Fruit fly (Drosophila melanogaster): ENCODE data around the gene f.

f gene

DNA sequence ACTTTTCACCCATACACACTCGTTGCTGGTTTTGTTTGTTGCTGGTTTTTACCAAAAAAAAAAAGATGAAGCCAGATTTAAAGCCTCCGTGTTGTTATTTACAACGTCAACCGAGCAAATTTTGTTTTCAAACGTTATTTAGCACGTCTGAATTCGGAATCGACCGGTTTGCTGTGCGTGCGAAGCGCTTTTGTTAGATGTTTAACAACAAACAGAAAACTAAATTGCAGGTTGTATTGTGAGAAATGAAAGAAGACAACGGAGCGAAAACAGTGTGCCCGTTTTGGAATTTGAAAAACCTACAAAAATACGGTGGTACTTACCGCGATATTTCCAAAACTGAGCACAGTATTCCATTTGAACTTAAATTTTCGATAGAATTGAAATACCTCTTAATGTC, 69.0 kb downstream of the f start, which contains the start of gene Fim:
TSS of gene Fim (minus strand) at position 225 of the 400 bp plus-strand sequence.
- TF ChIP-seq pan (optimal IDR thresholded peaks at IDR 0.05) (no peak), usp (GFP tag; optimal IDR thresholded peaks at IDR 0.05) (no peak), Dll (optimal IDR thresholded peaks at IDR 0.05) (no peak), CG8478 (optimal IDR thresholded peaks at IDR 0.05) (no peak), psq (optimal IDR thresholded peaks at IDR 0.05) (no peak), EcR (GFP tag; optimal IDR thresholded peaks at IDR 0.05) (no peak)

DNA sequence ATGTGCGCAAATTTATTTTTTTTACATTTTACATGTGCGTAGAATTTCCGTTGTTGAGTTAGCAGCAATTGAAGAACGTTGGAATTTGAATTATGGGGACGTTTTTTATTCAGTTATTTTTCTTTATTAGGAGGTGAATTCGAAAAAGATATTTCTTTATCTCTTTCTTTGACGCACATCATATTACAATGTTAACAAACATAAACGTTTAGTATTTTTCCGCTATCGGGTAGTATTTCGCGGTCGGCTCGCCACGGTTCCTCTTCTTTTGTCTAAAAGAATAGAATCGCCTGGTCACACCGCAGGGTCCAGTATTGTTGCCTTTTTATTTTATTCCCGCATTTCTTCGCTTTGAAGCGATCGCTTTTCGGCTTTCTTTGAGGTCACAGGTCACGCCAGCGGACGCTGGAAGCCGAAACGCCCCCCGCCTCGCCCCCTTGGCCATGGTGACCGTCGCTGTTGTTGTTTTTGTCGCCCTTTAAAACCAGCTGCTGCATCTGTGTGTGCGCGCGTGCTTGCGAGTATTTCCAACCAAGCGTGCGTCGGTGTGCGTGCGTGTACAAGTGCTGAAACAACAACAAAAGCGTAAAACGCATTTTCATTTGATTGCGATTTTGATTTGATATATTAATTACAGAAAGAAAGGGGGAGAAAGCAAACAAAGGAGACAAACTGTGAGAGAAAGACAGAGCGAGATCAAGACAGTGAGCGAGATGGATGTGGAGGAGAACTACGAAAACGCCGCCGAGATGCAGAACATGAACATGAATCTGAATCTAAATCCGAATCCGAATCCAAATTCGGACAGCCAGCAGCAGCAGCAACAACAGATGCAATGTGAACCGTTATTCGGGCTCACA, 69.7 kb downstream of the f start:
- TF ChIP-seq EcR (GFP tag; optimal IDR thresholded peaks at IDR 0.05) = no peak
- no peak for TF ChIP-seq pan (optimal IDR thresholded peaks at IDR 0.05)
- no peak for TF ChIP-seq CG8478 (optimal IDR thresholded peaks at IDR 0.05)
- no peak for TF ChIP-seq usp (GFP tag; optimal IDR thresholded peaks at IDR 0.05)
- no peak for TF ChIP-seq Dll (optimal IDR thresholded peaks at IDR 0.05)
- no peak for TF ChIP-seq psq (optimal IDR thresholded peaks at IDR 0.05)

DNA sequence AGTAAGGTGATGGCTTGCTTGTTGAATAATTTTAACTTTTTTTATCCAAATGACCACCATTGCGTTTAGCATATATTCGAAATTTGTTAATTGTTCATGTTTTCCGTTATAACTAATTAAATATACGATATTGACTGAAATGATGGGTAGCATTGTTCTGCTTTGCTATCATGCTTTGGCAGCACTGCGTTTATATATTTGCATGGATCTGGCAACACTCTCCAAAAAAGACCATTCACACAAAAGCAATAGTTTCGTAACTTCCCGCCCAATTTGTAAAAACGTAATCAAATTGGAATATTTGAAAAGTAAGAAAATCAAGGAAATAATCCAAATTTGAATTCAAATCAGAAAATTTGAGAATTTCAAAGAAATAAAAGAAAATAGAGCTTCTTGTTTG, 72.8 kb downstream of the f start:
- TF ChIP-seq psq (optimal IDR thresholded peaks at IDR 0.05) (no peak), EcR (GFP tag; optimal IDR thresholded peaks at IDR 0.05) (no peak), pan (optimal IDR thresholded peaks at IDR 0.05) (no peak), CG8478 (optimal IDR thresholded peaks at IDR 0.05) (no peak), Dll (optimal IDR thresholded peaks at IDR 0.05) (no peak), usp (GFP tag; optimal IDR thresholded peaks at IDR 0.05) (no peak)

DNA sequence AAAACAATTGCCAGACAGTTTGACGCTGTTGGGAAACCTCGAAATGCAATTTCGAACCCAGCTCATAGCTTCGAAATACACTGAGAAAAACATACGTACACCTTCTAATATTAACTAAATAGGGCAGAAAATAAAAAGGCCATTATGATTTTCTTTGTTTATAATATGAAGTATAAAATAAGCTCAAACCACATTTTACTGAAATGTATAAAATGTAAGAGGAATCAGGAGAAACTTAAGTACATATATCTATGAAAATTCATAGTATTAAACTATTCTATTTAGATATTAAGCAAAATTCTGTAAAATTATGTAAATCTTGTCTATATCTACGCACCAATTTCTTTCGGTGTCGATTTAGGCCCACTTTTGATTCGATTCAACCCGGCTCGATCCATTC, 75.5 kb downstream of the f start:
- TF ChIP-seq Dll (optimal IDR thresholded peaks at IDR 0.05) (no peak), EcR (GFP tag; optimal IDR thresholded peaks at IDR 0.05) (no peak), CG8478 (optimal IDR thresholded peaks at IDR 0.05) (no peak), psq (optimal IDR thresholded peaks at IDR 0.05) (no peak), pan (optimal IDR thresholded peaks at IDR 0.05) (no peak), usp (GFP tag; optimal IDR thresholded peaks at IDR 0.05) (no peak)

DNA sequence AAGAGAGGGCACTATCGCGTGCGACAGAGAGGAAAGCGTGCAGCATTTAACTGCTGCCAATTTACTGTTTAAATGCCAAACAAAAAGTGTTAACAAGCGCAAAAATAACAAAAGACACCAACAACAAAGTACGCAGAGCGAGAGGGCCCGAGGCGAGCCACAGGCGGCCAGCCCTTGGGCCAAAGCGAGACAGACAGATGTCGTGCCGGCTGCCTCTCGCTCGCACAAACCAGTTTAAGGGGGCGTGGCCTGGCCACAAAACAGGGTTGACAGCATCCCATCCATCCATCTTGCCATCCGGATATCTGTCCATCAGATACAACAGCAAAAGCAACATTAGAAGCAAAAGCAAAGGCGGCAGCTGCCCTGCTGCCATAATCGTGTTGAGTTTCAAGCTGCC, 80.6 kb downstream of the f start:
- TF ChIP-seq usp (GFP tag; optimal IDR thresholded peaks at IDR 0.05) = no peak
- TF ChIP-seq psq (optimal IDR thresholded peaks at IDR 0.05) = no peak
- no peak for TF ChIP-seq Dll (optimal IDR thresholded peaks at IDR 0.05)
- TF ChIP-seq EcR (GFP tag; optimal IDR thresholded peaks at IDR 0.05) = no peak
- no peak for TF ChIP-seq CG8478 (optimal IDR thresholded peaks at IDR 0.05)
- no peak for TF ChIP-seq pan (optimal IDR thresholded peaks at IDR 0.05)

DNA sequence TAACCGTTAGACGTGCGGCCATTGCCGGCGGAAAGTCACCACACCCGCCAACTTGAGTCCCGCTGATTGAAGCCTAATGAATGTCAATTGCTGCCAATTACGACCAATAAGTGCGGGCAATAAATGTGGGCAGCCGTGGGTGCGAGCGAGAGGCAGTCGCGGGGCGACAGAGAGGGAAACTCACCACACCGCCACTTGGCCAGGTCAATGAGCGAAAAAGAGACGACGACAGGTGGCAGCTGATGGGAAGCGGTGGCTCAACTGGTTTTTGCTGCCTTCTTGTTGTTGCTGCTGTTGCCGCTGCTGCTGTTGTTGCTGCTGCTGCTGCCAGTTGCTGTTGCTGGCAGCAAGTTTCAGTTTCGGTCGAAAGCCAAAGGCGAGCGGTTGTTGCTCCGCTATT, 81.5 kb downstream of the f start, which contains the start of gene B-H2:
TSS of gene B-H2 (plus strand) at position 369 of the 400 bp plus-strand sequence.
- no peak for TF ChIP-seq pan (optimal IDR thresholded peaks at IDR 0.05)
- TF ChIP-seq CG8478 (optimal IDR thresholded peaks at IDR 0.05) = peak; percentile 63
- no peak for TF ChIP-seq usp (GFP tag; optimal IDR thresholded peaks at IDR 0.05)
- no peak for TF ChIP-seq EcR (GFP tag; optimal IDR thresholded peaks at IDR 0.05)
- no peak for TF ChIP-seq psq (optimal IDR thresholded peaks at IDR 0.05)
- peak; percentile 87 for TF ChIP-seq Dll (optimal IDR thresholded peaks at IDR 0.05)

DNA sequence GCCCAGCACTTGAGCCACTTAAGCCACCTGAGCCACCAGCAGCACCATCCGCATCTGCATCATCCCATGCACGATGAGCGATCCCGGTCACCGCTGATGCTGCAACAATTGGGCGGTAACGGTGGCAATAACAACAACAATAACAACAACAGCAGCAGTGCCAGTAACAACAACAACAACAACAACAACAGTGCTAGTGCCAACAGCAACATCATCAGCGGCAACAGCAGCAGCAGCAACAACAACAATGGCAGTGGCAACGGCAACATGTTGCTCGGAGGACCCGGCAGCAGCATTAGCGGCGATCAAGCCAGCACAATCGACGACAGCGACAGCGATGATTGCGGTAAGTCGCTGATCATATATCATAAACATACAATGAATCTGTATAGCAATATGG, 82.8 kb downstream of the f start:
- TF ChIP-seq Dll (optimal IDR thresholded peaks at IDR 0.05) = no peak
- TF ChIP-seq CG8478 (optimal IDR thresholded peaks at IDR 0.05) = no peak
- TF ChIP-seq EcR (GFP tag; optimal IDR thresholded peaks at IDR 0.05) = no peak
- TF ChIP-seq usp (GFP tag; optimal IDR thresholded peaks at IDR 0.05) = no peak
- TF ChIP-seq psq (optimal IDR thresholded peaks at IDR 0.05) = no peak
- no peak for TF ChIP-seq pan (optimal IDR thresholded peaks at IDR 0.05)

DNA sequence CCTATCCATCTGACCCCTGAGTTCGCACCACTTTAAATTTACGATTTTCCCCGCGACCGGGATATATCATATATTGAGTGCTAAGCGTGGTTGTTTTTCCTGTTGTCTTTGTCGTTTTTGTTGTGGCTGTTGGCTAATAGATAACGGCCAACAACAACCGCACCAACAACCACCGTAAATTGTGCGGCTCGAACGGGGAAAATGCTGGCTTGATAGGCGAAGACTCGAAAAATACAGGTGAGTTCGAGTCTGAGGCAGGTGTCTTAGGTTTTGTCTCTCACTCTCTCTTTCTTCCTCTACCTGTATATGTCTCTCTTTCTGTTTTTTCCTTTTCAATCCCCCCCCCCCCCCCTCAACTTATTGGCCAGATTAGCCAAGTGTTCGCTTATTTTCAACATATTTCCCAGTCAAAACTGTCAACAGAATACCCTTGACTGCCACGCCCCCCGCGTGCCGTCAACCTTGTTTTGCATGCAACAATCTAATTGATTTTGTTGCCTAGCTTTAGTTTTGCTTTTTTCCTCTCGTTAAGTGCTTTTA, 84.1 kb downstream of the f start:
- TF ChIP-seq psq (optimal IDR thresholded peaks at IDR 0.05) (no peak), Dll (optimal IDR thresholded peaks at IDR 0.05) (no peak), pan (optimal IDR thresholded peaks at IDR 0.05) (no peak), usp (GFP tag; optimal IDR thresholded peaks at IDR 0.05) (no peak), CG8478 (optimal IDR thresholded peaks at IDR 0.05) (no peak), EcR (GFP tag; optimal IDR thresholded peaks at IDR 0.05) (no peak)

DNA sequence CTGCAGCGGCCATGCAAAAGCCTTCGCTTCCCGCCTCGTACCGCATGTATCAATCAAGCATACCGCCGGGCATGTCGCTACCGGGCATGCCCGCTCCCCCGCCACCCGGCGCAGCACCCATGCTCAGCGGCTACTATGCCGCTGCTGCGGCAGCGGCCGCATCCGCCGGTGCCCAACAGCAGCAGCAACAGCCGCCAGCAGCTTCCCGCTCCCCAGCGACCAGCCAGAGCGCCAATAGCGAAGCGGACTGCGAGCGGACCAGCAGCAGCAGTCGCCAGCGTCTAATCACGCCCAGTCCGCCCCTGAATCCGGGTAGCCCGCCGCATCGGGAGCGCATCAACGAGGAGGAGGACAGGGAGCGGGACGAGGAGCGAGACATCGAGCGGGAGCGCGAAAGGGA, 90.1 kb downstream of the f start:
- no peak for TF ChIP-seq usp (GFP tag; optimal IDR thresholded peaks at IDR 0.05)
- no peak for TF ChIP-seq Dll (optimal IDR thresholded peaks at IDR 0.05)
- TF ChIP-seq psq (optimal IDR thresholded peaks at IDR 0.05) = no peak
- TF ChIP-seq CG8478 (optimal IDR thresholded peaks at IDR 0.05) = no peak
- TF ChIP-seq pan (optimal IDR thresholded peaks at IDR 0.05) = no peak
- no peak for TF ChIP-seq EcR (GFP tag; optimal IDR thresholded peaks at IDR 0.05)

DNA sequence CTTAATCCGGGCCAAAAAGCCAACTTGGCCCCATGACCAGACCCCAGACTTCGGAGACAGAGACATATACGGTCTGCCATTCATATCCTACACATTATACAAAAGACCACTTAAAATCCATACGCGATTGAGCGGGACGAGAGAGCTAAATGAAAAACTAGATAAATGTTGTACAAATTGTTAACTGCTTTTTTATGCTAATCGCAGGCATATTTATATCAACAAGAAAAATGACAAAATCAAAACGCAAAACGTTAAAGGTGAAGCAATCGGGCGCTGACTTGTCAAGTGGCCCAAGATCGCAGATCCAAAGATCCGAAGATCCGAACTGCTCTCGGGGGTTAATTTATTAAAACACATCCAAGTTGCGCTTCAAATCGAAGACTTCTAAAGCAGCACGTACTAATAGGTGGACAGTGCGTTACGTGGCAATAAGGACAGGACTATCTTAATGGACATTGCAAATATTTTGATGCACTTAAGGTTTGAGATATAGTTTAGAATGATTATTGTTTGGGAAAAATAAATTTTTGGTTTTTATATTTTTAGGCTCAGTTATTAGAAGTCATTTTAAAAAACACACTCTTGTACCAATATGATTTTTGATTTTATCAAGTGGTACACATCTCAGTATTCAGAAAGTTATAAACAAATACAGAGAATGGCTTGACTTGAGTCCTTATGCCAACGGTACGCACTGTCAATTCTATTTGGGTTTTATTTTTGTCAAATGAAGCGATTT, 97.4 kb downstream of the f start:
- TF ChIP-seq usp (GFP tag; optimal IDR thresholded peaks at IDR 0.05) (no peak), Dll (optimal IDR thresholded peaks at IDR 0.05) (no peak), EcR (GFP tag; optimal IDR thresholded peaks at IDR 0.05) (no peak), CG8478 (optimal IDR thresholded peaks at IDR 0.05) (no peak), pan (optimal IDR thresholded peaks at IDR 0.05) (no peak), psq (optimal IDR thresholded peaks at IDR 0.05) (no peak)

All from whole organism.